Worm (Caenorhabditis elegans) whole organism, late embryonic: ENCODE data around the gene C15H9.9.

Source experiments
- C08G9.2 ChIP-seq: sonication (generic microtip); optimal IDR thresholded peaks from 2 replicates; lab custom pipeline; 2016; ENCODE audit warnings: mild to moderate bottlenecking, missing genetic modification characterization, moderate library complexity, missing compliant biosample characterization
- C38D4.7 ChIP-seq: fragments of 200-800 bp; sonication (Bioruptor generic); optimal IDR thresholded peaks from 2 replicates; lab custom pipeline; 2018; ENCODE audit warnings: mild to moderate bottlenecking, missing genetic modification characterization, moderate library complexity, missing compliant biosample characterization
- K09A11.1 ChIP-seq: sonication (generic microtip); optimal IDR thresholded peaks from 2 replicates; lab custom pipeline; 2017; ENCODE audit warnings: antibody characterized with exemption, mild to moderate bottlenecking, missing genetic modification characterization, missing compliant biosample characterization; ENCODE audit not compliant: insufficient read depth
- T23F11.4 ChIP-seq: fragments of 200-800 bp; sonication (Bioruptor generic); optimal IDR thresholded peaks from 2 replicates; lab custom pipeline; 2018; ENCODE audit warnings: mild to moderate bottlenecking, missing genetic modification characterization, missing compliant biosample characterization
- Y22D7AL.16 ChIP-seq: sonication (generic microtip); optimal IDR thresholded peaks from 2 replicates; lab custom pipeline; 2016; ENCODE audit warnings: missing genetic modification characterization, missing compliant biosample characterization
- ceh-14 ChIP-seq: sonication (generic microtip); optimal IDR thresholded peaks from 2 replicates; lab custom pipeline; 2016; ENCODE audit warnings: missing genotype, missing genetic modification characterization, missing compliant biosample characterization
- ceh-18 ChIP-seq: sonication (generic microtip); optimal IDR thresholded peaks from 2 replicates; lab custom pipeline; 2016; ENCODE audit warnings: missing genetic modification characterization, missing compliant biosample characterization
- ceh-2 ChIP-seq: sonication (generic microtip); optimal IDR thresholded peaks from 2 replicates; lab custom pipeline; 2016; ENCODE audit warnings: missing genotype, missing genetic modification characterization, missing compliant biosample characterization
- ceh-22 ChIP-seq: sonication (generic microtip); optimal IDR thresholded peaks from 2 replicates; lab custom pipeline; 2017; ENCODE audit warnings: missing biosample characterization, missing genetic modification characterization
- ceh-30 ChIP-seq: fragments of 150-350 bp; optimal IDR thresholded peaks from 2 replicates; lab custom pipeline; 2014; ENCODE audit warnings: missing biosample characterization, missing genetic modification characterization
- ceh-31 ChIP-seq: sonication (generic microtip); optimal IDR thresholded peaks from 2 replicates; lab custom pipeline; 2016; ENCODE audit warnings: missing genetic modification characterization, missing compliant biosample characterization
- ceh-9 ChIP-seq: sonication (generic microtip); optimal IDR thresholded peaks from 2 replicates; lab custom pipeline; 2016; ENCODE audit warnings: mild to moderate bottlenecking, missing genetic modification characterization, inconsistent platforms, missing compliant biosample characterization
- elt-2 ChIP-seq: sonication (generic microtip); optimal IDR thresholded peaks from 2 replicates; lab custom pipeline; 2016; ENCODE audit warnings: missing genetic modification reagents, missing genetic modification characterization, missing compliant biosample characterization
- elt-4 ChIP-seq: sonication (generic microtip); optimal IDR thresholded peaks from 2 replicates; lab custom pipeline; 2016; ENCODE audit warnings: missing genetic modification characterization, missing compliant biosample characterization
- fax-1 ChIP-seq: sonication (generic microtip); optimal IDR thresholded peaks from 2 replicates; lab custom pipeline; 2016; ENCODE audit warnings: missing genotype, missing genetic modification characterization, missing compliant biosample characterization
- fkh-10 ChIP-seq: fragments of 150-350 bp; optimal IDR thresholded peaks from 2 replicates; lab custom pipeline; 2014; ENCODE audit warnings: missing biosample characterization, missing genetic modification reagents, missing genetic modification characterization
- gmeb-2 ChIP-seq: sonication (generic microtip); optimal IDR thresholded peaks from 2 replicates; lab custom pipeline; 2016; ENCODE audit warnings: missing genetic modification characterization, inconsistent platforms, missing compliant biosample characterization
- hlh-30 ChIP-seq: sonication (generic microtip); optimal IDR thresholded peaks from 2 replicates; lab custom pipeline; 2017; ENCODE audit warnings: antibody characterized with exemption, missing genetic modification characterization, missing compliant biosample characterization; ENCODE audit not compliant: insufficient read depth
- hlh-8 ChIP-seq: sonication (generic microtip); optimal IDR thresholded peaks from 2 replicates; lab custom pipeline; 2016; ENCODE audit warnings: missing genotype, missing genetic modification characterization, missing compliant biosample characterization
- lim-6 ChIP-seq: sonication (generic microtip); optimal IDR thresholded peaks from 2 replicates; lab custom pipeline; 2016; ENCODE audit warnings: missing genetic modification characterization, missing compliant biosample characterization
- madf-2 ChIP-seq: sonication (generic microtip); optimal IDR thresholded peaks from 2 replicates; lab custom pipeline; 2017; ENCODE audit warnings: missing genetic modification characterization, missing compliant biosample characterization
- mec-3 ChIP-seq: sonication (generic microtip); optimal IDR thresholded peaks from 2 replicates; lab custom pipeline; 2016; ENCODE audit warnings: borderline replicate concordance, missing genetic modification characterization, missing compliant biosample characterization
- npax-4 ChIP-seq: sonication (generic microtip); optimal IDR thresholded peaks from 2 replicates; lab custom pipeline; 2016; ENCODE audit warnings: missing genetic modification characterization, missing compliant biosample characterization
- pag-3 ChIP-seq: sonication (generic microtip); optimal IDR thresholded peaks from 2 replicates; lab custom pipeline; 2016; ENCODE audit warnings: missing compliant biosample characterization, missing genetic modification characterization, borderline replicate concordance
- pat-9 ChIP-seq: fragments of 200-800 bp; sonication (Bioruptor generic); optimal IDR thresholded peaks from 2 replicates; lab custom pipeline; 2018; ENCODE audit warnings: mild to moderate bottlenecking, missing genetic modification characterization, moderate library complexity, missing compliant biosample characterization
- pax-1 ChIP-seq: fragments of 150-350 bp; optimal IDR thresholded peaks from 2 replicates; lab custom pipeline; 2014; ENCODE audit warnings: missing biosample characterization, missing genetic modification characterization
- pha-4 ChIP-seq: fragments of 150-350 bp; optimal IDR thresholded peaks from 2 replicates; lab custom pipeline; 2018; ENCODE audit warnings: missing biosample characterization, missing genetic modification reagents, missing genetic modification characterization
- pqm-1 ChIP-seq: sonication (generic microtip); optimal IDR thresholded peaks from 2 replicates; lab custom pipeline; 2016; ENCODE audit warnings: missing genetic modification characterization, missing compliant biosample characterization
- pros-1 ChIP-seq: fragments of 150-350 bp; optimal IDR thresholded peaks from 2 replicates; lab custom pipeline; 2014; ENCODE audit warnings: missing biosample characterization, missing genetic modification reagents, missing genetic modification characterization
- rnt-1 ChIP-seq: sonication (generic microtip); optimal IDR thresholded peaks from 2 replicates; lab custom pipeline; 2016; ENCODE audit warnings: missing genetic modification characterization, missing compliant biosample characterization
- sdc-2 ChIP-seq: sonication (generic microtip); optimal IDR thresholded peaks from 2 replicates; lab custom pipeline; 2016; ENCODE audit warnings: missing genotype, missing genetic modification characterization, missing compliant biosample characterization
- sox-2 ChIP-seq: fragments of 200-800 bp; sonication (Bioruptor generic); IDR thresholded peaks from 2 replicates; pipeline ENCODE4 v1.3.6; 2022; ENCODE audit warnings: missing genetic modification reagents, missing genetic modification characterization, missing compliant biosample characterization
- sox-4 ChIP-seq: sonication (generic microtip); optimal IDR thresholded peaks from 2 replicates; lab custom pipeline; 2017; ENCODE audit warnings: mild to moderate bottlenecking, missing genetic modification characterization, inconsistent platforms, missing compliant biosample characterization
- syd-9 ChIP-seq: sonication (generic microtip); optimal IDR thresholded peaks from 2 replicates; lab custom pipeline; 2016; ENCODE audit warnings: mild to moderate bottlenecking, missing genetic modification characterization, moderate library complexity, missing compliant biosample characterization
- tbx-2 ChIP-seq: sonication (generic microtip); optimal IDR thresholded peaks from 2 replicates; lab custom pipeline; 2016; ENCODE audit warnings: missing genetic modification characterization, missing compliant biosample characterization
- ttx-3 ChIP-seq: sonication (generic microtip); optimal IDR thresholded peaks from 2 replicates; lab custom pipeline; 2016; ENCODE audit warnings: missing genetic modification reagents, missing genetic modification characterization, missing compliant biosample characterization
- unc-3 ChIP-seq, 2 experiments: fragments of 200-800 bp in 1 of 2; sonication (Bioruptor generic) in 1 of 2; sonication (generic microtip) in 1 of 2; conservative IDR thresholded peaks in 1 of 2; optimal IDR thresholded peaks in 1 of 2; 2 replicates each; pipeline versions ENCODE4 v1.3.6 to Lab custom; 2016 to 2022; ENCODE audit warnings: missing compliant biosample characterization in 2 of 2, missing genetic modification characterization in 2 of 2, missing genetic modification reagents in 1 of 2
- unc-42 ChIP-seq: sonication (generic microtip); optimal IDR thresholded peaks from 2 replicates; lab custom pipeline; 2016; ENCODE audit warnings: missing genotype, missing genetic modification characterization, missing compliant biosample characterization
- unc-55 ChIP-seq: sonication (generic microtip); optimal IDR thresholded peaks from 2 replicates; lab custom pipeline; 2017; ENCODE audit warnings: missing biosample characterization, missing genetic modification reagents, missing genetic modification characterization
- unc-86 ChIP-seq: sonication (generic microtip); optimal IDR thresholded peaks from 2 replicates; lab custom pipeline; 2016; ENCODE audit warnings: missing genetic modification characterization, missing compliant biosample characterization

Gene C15H9.9

ce11 chrX:6128225-6128686 is at the start of gene C15H9.9:
C15H9.9 (minus strand) TSS chrX:6128275.
- peak; percentile 75 for TF ChIP-seq unc-42
- peak; percentile 65 for TF ChIP-seq ceh-18 (tag; lab: Kevin White, UChicago)
- no peak for TF ChIP-seq elt-4
- peak; percentile 17 for TF ChIP-seq rnt-1 (tag; lab: Kevin White, UChicago)
- TF ChIP-seq ceh-31 = peak; percentile 69
- TF ChIP-seq ceh-14 (tag; lab: Kevin White, UChicago) = no peak
- TF ChIP-seq unc-55 = peak; percentile 28
- TF ChIP-seq fkh-10 (GFP tag; lab: Kevin White, UChicago) = no peak
- TF ChIP-seq tbx-2 (tag; lab: Kevin White, UChicago) = peak; percentile 12

ce11 chrX:6175829-6176228 is 47.8 kb upstream of the C15H9.9 start, which contains the start of gene T25B2.3:
T25B2.3 (plus strand) TSS chrX:6176129.
- TF ChIP-seq sox-4 (no peak), sdc-2 (tag; lab: Kevin White, UChicago) (no peak), pqm-1 (tag; lab: Kevin White, UChicago) (no peak), K09A11.1 (tag; lab: Kevin White, UChicago) (no peak), elt-2 (tag; lab: Kevin White, UChicago) (no peak), ceh-9 (no peak), ceh-18 (tag; lab: Kevin White, UChicago) (no peak), fkh-10 (GFP tag; lab: Kevin White, UChicago) (no peak), C38D4.7 (GFP tag; lab: Kevin White, UChicago) (no peak), ceh-31 (no peak), gmeb-2 (tag; lab: Kevin White, UChicago) (no peak), unc-86 (tag; lab: Kevin White, UChicago) (no peak), hlh-8 (no peak)

- TF ChIP-seq hlh-8 (no peak), unc-86 (tag; lab: Kevin White, UChicago) (no peak), C08G9.2 (tag; lab: Kevin White, UChicago) (no peak), fkh-10 (GFP tag; lab: Kevin White, UChicago) (no peak), Y22D7AL.16 (no peak), npax-4 (tag; lab: Kevin White, UChicago) (no peak), ceh-22 (tag; lab: Kevin White, UChicago) (no peak), ttx-3 (tag; lab: Kevin White, UChicago) (no peak)
Observed at ce11 chrX:6173656-6174055, 45.6 kb upstream of the C15H9.9 start, which contains the start of gene T25B2.1. T25B2.1 (plus strand) TSS chrX:6173956.

- TF ChIP-seq elt-2 (tag; lab: Kevin White, UChicago) = peak; percentile 88
- no peak for TF ChIP-seq mec-3
Observed at ce11 chrX:6169252-6169651, 41.2 kb upstream of the C15H9.9 start, which contains the start of gene T25B2.2. T25B2.2 (plus strand) TSS chrX:6169643.

- TF ChIP-seq unc-86 (tag; lab: Kevin White, UChicago) (no peak), lim-6 (tag; lab: Kevin White, UChicago) (no peak), ceh-18 (tag; lab: Kevin White, UChicago) (no peak), pag-3 (no peak), fkh-10 (GFP tag; lab: Kevin White, UChicago) (no peak), pax-1 (tag; lab: Kevin White, UChicago) (no peak), elt-2 (tag; lab: Kevin White, UChicago) (no peak), elt-4 (no peak)
Observed at ce11 chrX:6167376-6167775, 39.3 kb upstream of the C15H9.9 start.

- no peak for TF ChIP-seq ceh-30 (tag; lab: Kevin White, UChicago)
- no peak for TF ChIP-seq ceh-22 (tag; lab: Kevin White, UChicago)
- no peak for TF ChIP-seq T23F11.4 (GFP tag; lab: Kevin White, UChicago)
- no peak for TF ChIP-seq rnt-1 (tag; lab: Kevin White, UChicago)
- TF ChIP-seq sox-2 = no peak
- no peak for TF ChIP-seq hlh-30 (tag; lab: Kevin White, UChicago)
- no peak for TF ChIP-seq fax-1 (tag; lab: Kevin White, UChicago)
- no peak for TF ChIP-seq npax-4 (tag; lab: Kevin White, UChicago)
- TF ChIP-seq ceh-2 (tag; lab: Kevin White, UChicago) = no peak
- no peak for TF ChIP-seq unc-55
- no peak for TF ChIP-seq pat-9 (tag; lab: Kevin White, UChicago)
- no peak for TF ChIP-seq mec-3
- TF ChIP-seq syd-9 (tag; lab: Kevin White, UChicago) = no peak
- no peak for TF ChIP-seq unc-3 (GFP tag; conservative IDR thresholded peaks at IDR 0.05; lab: Robert Waterston, UW)
- no peak for TF ChIP-seq unc-3 (tag; optimal IDR thresholded peaks at IDR 0.05; lab: Kevin White, UChicago)
- TF ChIP-seq pros-1 = no peak
- no peak for TF ChIP-seq pha-4 (tag; lab: Kevin White, UChicago)
- TF ChIP-seq madf-2 (tag; lab: Kevin White, UChicago) = no peak
Observed at ce11 chrX:6162037-6162436, 34.0 kb upstream of the C15H9.9 start.
